Worm (Caenorhabditis elegans) whole organism, L4 larva: ENCODE measurements around the gene Y48C3A.5.
A peak's percentile ranks its signal among the peaks of the same experiment; 100 is the strongest.

Source experiments
- D1046.2 ChIP-seq: fragments of 200-800 bp; sonication (Bioruptor generic); IDR thresholded peaks from 2 replicates; pipeline ENCODE4 v1.3.6; 2022; ENCODE audit warnings: missing genetic modification characterization, missing compliant biosample characterization
- F10B5.3 ChIP-seq: sonication (generic microtip); optimal IDR thresholded peaks from 2 replicates; lab custom pipeline; 2016; ENCODE audit warnings: mild to moderate bottlenecking, missing genetic modification characterization, missing compliant biosample characterization
- T26A8.4 ChIP-seq: fragments of 200-800 bp; sonication (Bioruptor generic); IDR thresholded peaks from 2 replicates; pipeline ENCODE4 v1.3.6; 2022; ENCODE audit warnings: missing genetic modification characterization, missing compliant biosample characterization
- Y105C5A.15 ChIP-seq: fragments of 200-800 bp; sonication (Bioruptor generic); IDR thresholded peaks from 2 replicates; pipeline ENCODE4 v1.3.6; 2022; ENCODE audit warnings: missing genetic modification characterization, missing compliant biosample characterization
- aly-2 ChIP-seq: sonication (generic microtip); optimal IDR thresholded peaks from 2 replicates; lab custom pipeline; 2018; ENCODE audit warnings: missing biosample characterization, missing genetic modification characterization
- ces-1 ChIP-seq: fragments of 150-350 bp; sonication (generic microtip); optimal IDR thresholded peaks from 4 replicates; lab custom pipeline; 2014; ENCODE audit warnings: missing biosample characterization, missing genetic modification reagents, missing genetic modification characterization
- daf-12 ChIP-seq: fragments of 150-350 bp; optimal IDR thresholded peaks from 2 replicates; lab custom pipeline; 2014; ENCODE audit warnings: missing biosample characterization, missing genetic modification reagents, missing genetic modification characterization
- dmd-6 ChIP-seq: fragments of 200-800 bp; sonication (Bioruptor generic); IDR thresholded peaks from 2 replicates; pipeline ENCODE4 v1.3.6; 2022; ENCODE audit warnings: missing genetic modification reagents, missing genetic modification characterization, missing compliant biosample characterization
- dpl-1 ChIP-seq: fragments of 150-350 bp; optimal IDR thresholded peaks from 2 replicates; lab custom pipeline; 2014; ENCODE audit warnings: missing biosample characterization, missing genetic modification reagents, missing genetic modification characterization
- egl-27 ChIP-seq: sonication (generic microtip); optimal IDR thresholded peaks from 3 replicates; lab custom pipeline; 2017; ENCODE audit warnings: missing biosample characterization, missing genetic modification reagents, missing genetic modification characterization
- fkh-10 ChIP-seq: fragments of 150-350 bp; optimal IDR thresholded peaks from 2 replicates; lab custom pipeline; 2014; ENCODE audit warnings: missing biosample characterization, missing genetic modification reagents, missing genetic modification characterization
- hif-1 ChIP-seq, 2 experiments: sonication (generic microtip); optimal IDR thresholded peaks; 2 replicates each; lab custom pipeline; 2016 to 2017; ENCODE audit warnings: missing compliant biosample characterization in 2 of 2, missing genetic modification characterization in 2 of 2, missing genetic modification reagents in 2 of 2, missing genotype in 2 of 2, mild to moderate bottlenecking in 1 of 2
- hlh-11 ChIP-seq: fragments of 200-800 bp; sonication (Bioruptor generic); optimal IDR thresholded peaks from 2 replicates; lab custom pipeline; 2018; ENCODE audit warnings: mild to moderate bottlenecking, missing genetic modification characterization, missing compliant biosample characterization
- hmg-1.1 ChIP-seq: fragments of 200-800 bp; sonication (Bioruptor generic); IDR thresholded peaks from 2 replicates; pipeline ENCODE4 v1.3.6; 2022; ENCODE audit warnings: missing genetic modification reagents, missing genetic modification characterization, missing compliant biosample characterization
- jun-1 ChIP-seq: fragments of 150-350 bp; optimal IDR thresholded peaks from 2 replicates; lab custom pipeline; 2014; ENCODE audit warnings: missing biosample characterization, missing genetic modification reagents, missing genetic modification characterization
- lin-13 ChIP-seq: fragments of 150-350 bp; optimal IDR thresholded peaks from 2 replicates; lab custom pipeline; 2014; ENCODE audit warnings: missing biosample characterization, missing genetic modification reagents, missing genetic modification characterization
- lin-38 ChIP-seq: fragments of 200-800 bp; sonication (Bioruptor generic); IDR thresholded peaks from 2 replicates; pipeline ENCODE4 v1.3.6; 2022; ENCODE audit warnings: missing genetic modification reagents, missing genetic modification characterization, missing compliant biosample characterization
- lsy-2 ChIP-seq, 2 experiments: fragments of 150-350 bp in 1 of 2; sonication (generic microtip) in 1 of 2; optimal IDR thresholded peaks; 2 replicates each; lab custom pipeline; 2014 to 2017; ENCODE audit warnings: missing biosample characterization in 2 of 2, missing genetic modification characterization in 2 of 2
- mdl-1 ChIP-seq, 2 experiments: fragments of 150-350 bp in 1 of 2; sonication (generic microtip) in 1 of 2; optimal IDR thresholded peaks; 2 replicates each; lab custom pipeline; 2014 to 2017; ENCODE audit warnings: missing biosample characterization in 2 of 2, missing genetic modification characterization in 2 of 2
- mdt-29 ChIP-seq: fragments of 200-800 bp; sonication (Bioruptor generic); IDR thresholded peaks from 2 replicates; pipeline ENCODE4 v1.3.6; 2022; ENCODE audit warnings: missing genetic modification reagents, missing genetic modification characterization, missing compliant biosample characterization
- mes-2 ChIP-seq: sonication (generic microtip); optimal IDR thresholded peaks from 2 replicates; lab custom pipeline; 2016; ENCODE audit warnings: missing genotype, mild to moderate bottlenecking, missing genetic modification characterization, missing compliant biosample characterization; ENCODE audit not compliant: poor library complexity, severe bottlenecking
- nhr-11 ChIP-seq: fragments of 150-350 bp; optimal IDR thresholded peaks from 2 replicates; lab custom pipeline; 2014; ENCODE audit warnings: missing biosample characterization, missing genetic modification characterization
- nhr-76 ChIP-seq: fragments of 150-350 bp; optimal IDR thresholded peaks from 2 replicates; lab custom pipeline; 2014; ENCODE audit warnings: missing biosample characterization, missing genetic modification characterization
- nhr-77 ChIP-seq: fragments of 150-350 bp; optimal IDR thresholded peaks from 2 replicates; lab custom pipeline; 2014; ENCODE audit warnings: missing biosample characterization, missing genetic modification characterization
- pha-4 ChIP-seq, 2 experiments: fragments of 150-350 bp in 1 of 2; fragments of 200-800 bp in 1 of 2; sonication (Bioruptor generic) in 1 of 2; IDR thresholded peaks in 1 of 2; optimal IDR thresholded peaks in 1 of 2; 2 replicates each; pipeline versions ENCODE4 v1.3.6 to Lab custom; 2014 to 2022; ENCODE audit warnings: missing genetic modification characterization in 2 of 2, missing genetic modification reagents in 2 of 2, missing biosample characterization in 1 of 2, missing compliant biosample characterization in 1 of 2
- rbr-2 ChIP-seq: sonication (generic microtip); optimal IDR thresholded peaks from 2 replicates; lab custom pipeline; 2016; ENCODE audit warnings: missing genotype, missing genetic modification characterization, missing compliant biosample characterization
- set-16 ChIP-seq: fragments of 200-800 bp; sonication (Bioruptor generic); IDR thresholded peaks from 2 replicates; pipeline ENCODE4 v1.3.6; 2022; ENCODE audit warnings: missing genetic modification reagents, missing genetic modification characterization, missing compliant biosample characterization
- snpc-4 ChIP-seq: fragments of 150-350 bp; optimal IDR thresholded peaks from 2 replicates; lab custom pipeline; 2014; ENCODE audit warnings: missing biosample characterization, missing genetic modification characterization
- zag-1 ChIP-seq: fragments of 150-350 bp; optimal IDR thresholded peaks from 2 replicates; lab custom pipeline; 2014; ENCODE audit warnings: missing biosample characterization, missing genetic modification characterization
- zfp-3 ChIP-seq: fragments of 200-800 bp; sonication (Bioruptor generic); conservative IDR thresholded peaks from 2 replicates; pipeline ENCODE4 v1.3.6; 2022; ENCODE audit warnings: missing genetic modification reagents, missing genetic modification characterization, missing compliant biosample characterization
- zip-11 ChIP-seq: fragments of 200-800 bp; sonication (Bioruptor generic); IDR thresholded peaks from 2 replicates; pipeline ENCODE4 v1.3.6; 2022; ENCODE audit warnings: missing genetic modification characterization, missing compliant biosample characterization
- ztf-7 ChIP-seq: fragments of 150-350 bp; optimal IDR thresholded peaks from 2 replicates; lab custom pipeline; 2014; ENCODE audit warnings: missing biosample characterization, missing genetic modification characterization

The Y48C3A.5 gene

ce11 chrII:13237829-13238404 lies 33.0 kb upstream of the Y48C3A.5 start, which contains the start of gene romo-1 (continued):
- TF ChIP-seq mes-2 (tag; lab: Kevin White, UChicago) (peak; percentile 88), zip-11 (GFP tag; lab: Robert Waterston, UW) (no peak), hmg-1.1 (GFP tag; lab: Robert Waterston, UW) (0 out of 2 replicates have a peak, but pooled peaks have one; percentile 16), lin-38 (GFP tag; lab: Robert Waterston, UW) (no peak), lsy-2 (tag; optimal IDR thresholded peaks at IDR 0.05; lab: Kevin White, UChicago) (peak in 1 of 2 experiments; percentile 90), nhr-76 (tag; lab: Kevin White, UChicago) (no peak), rbr-2 (tag; lab: Kevin White, UChicago) (peak; percentile 62), nhr-11 (tag; lab: Kevin White, UChicago) (peak; percentile 10), nhr-77 (peak; percentile 6), F10B5.3 (tag; lab: Kevin White, UChicago) (no peak), dpl-1 (GFP tag; lab: Kevin White, UChicago) (peak; percentile 96), snpc-4 (tag; lab: Kevin White, UChicago) (no peak), mdl-1 (tag; optimal IDR thresholded peaks at IDR 0.05; lab: Kevin White, UChicago) (peak in 1 of 2 experiments; percentile 17), dmd-6 (GFP tag; lab: Robert Waterston, UW) (no peak), pha-4 (GFP tag; IDR thresholded peaks at IDR 0.05; lab: Robert Waterston, UW) (no peak), pha-4 (tag; optimal IDR thresholded peaks at IDR 0.05; lab: Kevin White, UChicago) (peak; percentile 65)
- TF ChIP-seq, all 104 proteins: peak for 18

- TF ChIP-seq fkh-10 (GFP tag; lab: Kevin White, UChicago) (no peak), set-16 (peak; percentile 74)
Measured at ce11 chrII:13239593-13239992, 31.3 kb upstream of the Y48C3A.5 start.

- no peak for TF ChIP-seq F10B5.3 (tag; lab: Kevin White, UChicago)
- TF ChIP-seq, all 104 proteins: peak for 0
Measured at ce11 chrII:13243021-13243420, 27.9 kb upstream of the Y48C3A.5 start, which contains the start of gene F15D4.4. F15D4.4 (minus strand) TSS chrII:13243121.

ce11 chrII:13245076-13245475 lies 25.8 kb upstream of the Y48C3A.5 start, which contains the start of gene F15D4.5:
F15D4.5 (plus strand) TSS chrII:13245376.
- TF ChIP-seq hif-1 (tag; optimal IDR thresholded peaks at IDR 0.05; lab: Kevin White, UChicago) = no peak
- TF ChIP-seq ztf-7 = no peak
- TF ChIP-seq hlh-11 (tag; lab: Kevin White, UChicago) = no peak
- no peak for TF ChIP-seq dmd-6 (GFP tag; lab: Robert Waterston, UW)
- TF ChIP-seq jun-1 (tag; lab: Kevin White, UChicago) = no peak
- no peak for TF ChIP-seq lin-13 (GFP tag; lab: Kevin White, UChicago)
- no peak for TF ChIP-seq aly-2

- TF ChIP-seq zag-1 (tag; lab: Kevin White, UChicago) (no peak), egl-27 (no peak), ces-1 (GFP tag; lab: Kevin White, UChicago) (no peak), Y105C5A.15 (GFP tag; lab: Robert Waterston, UW) (no peak), daf-12 (no peak), T26A8.4 (no peak), D1046.2 (GFP tag; lab: Robert Waterston, UW) (no peak), mdt-29 (GFP tag; lab: Robert Waterston, UW) (no peak), nhr-76 (tag; lab: Kevin White, UChicago) (no peak), zfp-3 (GFP tag; lab: Robert Waterston, UW) (no peak)
Measured at ce11 chrII:13248886-13249285, 22.0 kb upstream of the Y48C3A.5 start, which contains the start of gene F15D4.6. F15D4.6 (plus strand) TSS chrII:13249186.
